Worm (Caenorhabditis elegans) whole organism, late embryonic: Measurements from ENCODE around the gene fbxc-20.

Experiments
- ama-1 ChIP-seq: fragments of 150-350 bp; optimal IDR thresholded peaks from 2 replicates; lab custom pipeline; 2014
- ceh-30 ChIP-seq: fragments of 150-350 bp; optimal IDR thresholded peaks from 2 replicates; lab custom pipeline; 2014; ENCODE audit warnings: missing biosample characterization, missing genetic modification characterization
- hlh-30 ChIP-seq: sonication (generic microtip); optimal IDR thresholded peaks from 2 replicates; lab custom pipeline; 2017; ENCODE audit warnings: antibody characterized with exemption, missing genetic modification characterization, missing compliant biosample characterization; ENCODE audit not compliant: insufficient read depth
- lin-11 ChIP-seq: fragments of 200-800 bp; sonication (Bioruptor generic); optimal IDR thresholded peaks from 2 replicates; lab custom pipeline; 2018; ENCODE audit warnings: mild to moderate bottlenecking, missing genetic modification characterization, missing compliant biosample characterization
- madf-2 ChIP-seq: sonication (generic microtip); optimal IDR thresholded peaks from 2 replicates; lab custom pipeline; 2017; ENCODE audit warnings: missing genetic modification characterization, missing compliant biosample characterization
- nhr-11 ChIP-seq: fragments of 150-350 bp; optimal IDR thresholded peaks from 2 replicates; lab custom pipeline; 2014; ENCODE audit warnings: missing biosample characterization, missing genetic modification characterization
- pag-3 ChIP-seq: sonication (generic microtip); optimal IDR thresholded peaks from 2 replicates; lab custom pipeline; 2016; ENCODE audit warnings: missing compliant biosample characterization, missing genetic modification characterization, borderline replicate concordance
- pat-9 ChIP-seq: fragments of 200-800 bp; sonication (Bioruptor generic); optimal IDR thresholded peaks from 2 replicates; lab custom pipeline; 2018; ENCODE audit warnings: mild to moderate bottlenecking, missing genetic modification characterization, moderate library complexity, missing compliant biosample characterization
- pha-4 ChIP-seq: fragments of 150-350 bp; optimal IDR thresholded peaks from 2 replicates; lab custom pipeline; 2018; ENCODE audit warnings: missing biosample characterization, missing genetic modification reagents, missing genetic modification characterization
- tbx-2 ChIP-seq: sonication (generic microtip); optimal IDR thresholded peaks from 2 replicates; lab custom pipeline; 2016; ENCODE audit warnings: missing genetic modification characterization, missing compliant biosample characterization
- unc-42 ChIP-seq: sonication (generic microtip); optimal IDR thresholded peaks from 2 replicates; lab custom pipeline; 2016; ENCODE audit warnings: missing genotype, missing genetic modification characterization, missing compliant biosample characterization
- unc-55 ChIP-seq: sonication (generic microtip); optimal IDR thresholded peaks from 2 replicates; lab custom pipeline; 2017; ENCODE audit warnings: missing biosample characterization, missing genetic modification reagents, missing genetic modification characterization
- zip-5 ChIP-seq: sonication (generic microtip); optimal IDR thresholded peaks from 2 replicates; lab custom pipeline; 2016; ENCODE audit warnings: missing genetic modification characterization, missing compliant biosample characterization

DNA sequence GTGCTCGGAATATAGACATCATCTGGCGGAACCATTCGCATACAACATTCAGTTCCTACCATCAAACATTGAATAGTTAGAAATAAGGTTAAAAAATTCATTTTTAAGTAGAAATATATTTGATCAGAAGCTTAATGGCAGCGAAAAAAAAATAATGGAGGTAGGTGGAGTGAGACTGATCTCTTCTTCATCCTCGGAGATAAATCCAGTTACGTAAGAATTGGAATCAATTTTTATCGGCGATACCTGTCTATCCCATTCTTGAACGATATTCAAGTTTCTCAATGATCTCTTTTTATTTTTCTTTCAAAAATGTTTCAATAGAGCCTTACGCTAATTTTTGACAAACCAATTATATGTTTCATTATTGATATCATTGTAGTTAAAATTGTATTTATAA is 33.4 kb upstream of the fbxc-20 start, which contains the start of gene F16G10.9:
- TF ChIP-seq pat-9 (tag; lab: Kevin White, UChicago) (no peak), madf-2 (tag; lab: Kevin White, UChicago) (no peak), pha-4 (no peak), tbx-2 (tag; lab: Kevin White, UChicago) (no peak), pag-3 (no peak), nhr-11 (tag; lab: Kevin White, UChicago) (no peak), ceh-30 (tag; lab: Kevin White, UChicago) (no peak), ama-1 (lab: Kevin White, UChicago) (no peak), hlh-30 (tag; lab: Kevin White, UChicago) (no peak), lin-11 (tag; lab: Kevin White, UChicago) (no peak), unc-55 (no peak), unc-42 (no peak), zip-5 (tag; lab: Kevin White, UChicago) (no peak)
